Fruit fly (Drosophila melanogaster) whole organism, embryonic: ENCODE data around the gene Svil.

ENCODE experiments used
- ATbp ChIP-seq: fragments of 200-800 bp; sonication (Bioruptor generic); optimal IDR thresholded peaks from 2 replicates; lab custom pipeline; 2017; ENCODE audit warnings: missing biosample characterization, mild to moderate bottlenecking, missing genetic modification characterization, missing genetic modification reagents
- Aef1 ChIP-seq: fragments of 200-800 bp; sonication (Bioruptor generic); IDR thresholded peaks from 3 replicates; pipeline ENCODE4 v1.3.6; 2022; ENCODE audit warnings: missing biosample characterization, missing genetic modification characterization
- B-H2 ChIP-seq: fragments of 200-800 bp; sonication (Bioruptor generic); optimal IDR thresholded peaks from 2 replicates; lab custom pipeline; 2018; ENCODE audit warnings: missing biosample characterization, mild to moderate bottlenecking, missing genetic modification characterization
- Bdp1 ChIP-seq: fragments of 200-800 bp; sonication (Bioruptor generic); optimal IDR thresholded peaks from 3 replicates; lab custom pipeline; 2016; ENCODE audit warnings: missing biosample characterization, missing genetic modification characterization
- CG10959 ChIP-seq: fragments of 200-800 bp; sonication (Bioruptor generic); IDR thresholded peaks from 2 replicates; pipeline ENCODE4 v1.3.6; 2022; ENCODE audit warnings: missing biosample characterization, missing genetic modification characterization
- CG10979 ChIP-seq: fragments of 200-800 bp; sonication (Bioruptor generic); optimal IDR thresholded peaks from 2 replicates; lab custom pipeline; 2018; ENCODE audit warnings: missing biosample characterization, mild to moderate bottlenecking, missing genetic modification characterization, moderate library complexity
- CG14667 ChIP-seq: fragments of 200-800 bp; sonication (Bioruptor generic); IDR thresholded peaks from 2 replicates; pipeline ENCODE4 v1.3.6; 2022; ENCODE audit warnings: missing biosample characterization, missing genetic modification characterization
- CG14710 ChIP-seq: fragments of 200-800 bp; sonication (Bioruptor generic); optimal IDR thresholded peaks from 3 replicates; lab custom pipeline; 2019; ENCODE audit warnings: missing biosample characterization, mild to moderate bottlenecking, missing genetic modification characterization, moderate library complexity
- CG15269 ChIP-seq: fragments of 200-800 bp; sonication (Bioruptor generic); optimal IDR thresholded peaks from 2 replicates; lab custom pipeline; 2018; ENCODE audit warnings: missing biosample characterization, mild to moderate bottlenecking, missing genetic modification characterization, moderate library complexity
- CG17359 ChIP-seq: fragments of 200-800 bp; sonication (Bioruptor generic); optimal IDR thresholded peaks from 3 replicates; lab custom pipeline; 2018; ENCODE audit warnings: missing biosample characterization, mild to moderate bottlenecking, missing genetic modification characterization, moderate library complexity
- CG1792 ChIP-seq: fragments of 200-800 bp; sonication (Bioruptor generic); optimal IDR thresholded peaks from 2 replicates; lab custom pipeline; 2016; ENCODE audit warnings: missing biosample characterization, missing genetic modification characterization
- CG3163 ChIP-seq: fragments of 200-800 bp; sonication (Bioruptor generic); optimal IDR thresholded peaks from 3 replicates; lab custom pipeline; 2016; ENCODE audit warnings: missing biosample characterization, missing genetic modification characterization
- CG3838 ChIP-seq: fragments of 200-800 bp; sonication (Bioruptor generic); optimal IDR thresholded peaks from 3 replicates; lab custom pipeline; 2016; ENCODE audit warnings: missing biosample characterization, missing genetic modification characterization
- CG6654 ChIP-seq: fragments of 200-800 bp; sonication (Bioruptor generic); optimal IDR thresholded peaks from 2 replicates; lab custom pipeline; 2017; ENCODE audit warnings: missing biosample characterization, mild to moderate bottlenecking, missing genetic modification characterization
- CG7271 ChIP-seq: fragments of 200-800 bp; sonication (Bioruptor generic); optimal IDR thresholded peaks from 2 replicates; lab custom pipeline; 2018; ENCODE audit warnings: missing biosample characterization, mild to moderate bottlenecking, missing genetic modification characterization, moderate library complexity
- CG7357 ChIP-seq: fragments of 200-800 bp; sonication (Bioruptor generic); IDR thresholded peaks from 3 replicates; pipeline ENCODE4 v1.3.6; 2022; ENCODE audit warnings: missing biosample characterization, missing genetic modification characterization
- CG7556 ChIP-seq: fragments of 200-800 bp; sonication (Bioruptor generic); optimal IDR thresholded peaks from 2 replicates; lab custom pipeline; 2017; ENCODE audit warnings: missing biosample characterization, mild to moderate bottlenecking, missing genetic modification characterization
- CG7786 ChIP-seq: fragments of 200-800 bp; sonication (Bioruptor generic); optimal IDR thresholded peaks from 2 replicates; lab custom pipeline; 2016; ENCODE audit warnings: missing biosample characterization, missing genetic modification characterization
- CG8281 ChIP-seq: fragments of 200-800 bp; sonication (Bioruptor generic); optimal IDR thresholded peaks from 2 replicates; lab custom pipeline; 2018; ENCODE audit warnings: missing biosample characterization, mild to moderate bottlenecking, missing genetic modification characterization, moderate library complexity
- Deaf1 ChIP-seq: fragments of 200-800 bp; optimal IDR thresholded peaks from 3 replicates; lab custom pipeline; 2019; ENCODE audit warnings: missing biosample characterization, mild to moderate bottlenecking, missing genetic modification characterization, moderate library complexity
- Drgx ChIP-seq: fragments of 200-800 bp; sonication (Bioruptor generic); IDR thresholded peaks from 2 replicates; pipeline ENCODE4 v1.3.6; 2022; ENCODE audit warnings: missing biosample characterization, missing genetic modification characterization
- HLHmδ ChIP-seq: fragments of 200-800 bp; sonication (Bioruptor generic); optimal IDR thresholded peaks from 2 replicates; lab custom pipeline; 2018; ENCODE audit warnings: missing biosample characterization, mild to moderate bottlenecking, missing genetic modification characterization, moderate library complexity
- Hand ChIP-seq: fragments of 200-800 bp; sonication (Bioruptor generic); optimal IDR thresholded peaks from 2 replicates; lab custom pipeline; 2017; ENCODE audit warnings: mild to moderate bottlenecking, missing biosample characterization, missing genetic modification reagents, missing genetic modification characterization
- Hmx ChIP-seq: fragments of 200-800 bp; sonication (Bioruptor generic); optimal IDR thresholded peaks from 2 replicates; lab custom pipeline; 2016; ENCODE audit warnings: missing biosample characterization, missing genetic modification characterization
- Jarid2 ChIP-seq: fragments of 200-800 bp; sonication (Bioruptor generic); optimal IDR thresholded peaks from 3 replicates; lab custom pipeline; 2017; ENCODE audit warnings: mild to moderate bottlenecking, missing biosample characterization, missing genetic modification reagents, missing genetic modification characterization
- Med ChIP-seq: fragments of 200-800 bp; sonication (Bioruptor generic); peaks from one replicate; lab custom pipeline; 2016; ENCODE audit warnings: missing biosample characterization, missing genetic modification characterization, mild to moderate bottlenecking, inconsistent platforms, moderate library complexity
- Ptx1 ChIP-seq: fragments of 200-800 bp; sonication (Bioruptor generic); IDR thresholded peaks from 2 replicates; pipeline ENCODE4 v1.3.6; 2022; ENCODE audit warnings: missing biosample characterization, missing genetic modification characterization
- Rfx ChIP-seq: fragments of 200-800 bp; sonication (Bioruptor generic); IDR thresholded peaks from 2 replicates; pipeline ENCODE4 v1.3.6; 2022; ENCODE audit warnings: missing biosample characterization, missing genetic modification characterization
- Sry-δ ChIP-seq: fragments of 200-800 bp; sonication (Bioruptor generic); optimal IDR thresholded peaks from 2 replicates; lab custom pipeline; 2016; ENCODE audit warnings: missing biosample characterization, missing genetic modification characterization
- ara ChIP-seq: fragments of 200-800 bp; sonication (Bioruptor generic); IDR thresholded peaks from 2 replicates; pipeline ENCODE4 v1.3.6; 2022; ENCODE audit warnings: missing biosample characterization, missing genetic modification characterization
- bowl ChIP-seq: fragments of 200-800 bp; sonication (Bioruptor generic); IDR thresholded peaks from 2 replicates; pipeline ENCODE4 v1.3.6; 2022; ENCODE audit warnings: missing biosample characterization, missing genetic modification characterization
- caup ChIP-seq: fragments of 200-800 bp; sonication (Bioruptor generic); optimal IDR thresholded peaks from 3 replicates; lab custom pipeline; 2017; ENCODE audit warnings: missing biosample characterization, mild to moderate bottlenecking, missing genetic modification characterization, moderate library complexity; ENCODE audit not compliant: severe bottlenecking
- chinmo ChIP-seq: fragments of 200-800 bp; sonication (Bioruptor generic); IDR thresholded peaks from 4 replicates; pipeline ENCODE4 v1.3.6; 2022; ENCODE audit warnings: missing biosample characterization, missing genetic modification characterization; ENCODE audit not compliant: partially characterized antibody
- croc ChIP-seq: fragments of 200-800 bp; sonication (Bioruptor generic); conservative IDR thresholded peaks from 3 replicates; pipeline ENCODE4 v1.3.6; 2022; ENCODE audit warnings: missing biosample characterization, missing genetic modification characterization
- dmrt99B ChIP-seq: fragments of 200-800 bp; sonication (Bioruptor generic); optimal IDR thresholded peaks from 2 replicates; lab custom pipeline; 2018; ENCODE audit warnings: missing biosample characterization, mild to moderate bottlenecking, missing genetic modification characterization, moderate library complexity
- fd64A ChIP-seq: fragments of 200-800 bp; sonication (Bioruptor generic); optimal IDR thresholded peaks from 3 replicates; lab custom pipeline; 2018; ENCODE audit warnings: missing biosample characterization, mild to moderate bottlenecking, missing genetic modification characterization
- fd96Cb ChIP-seq: fragments of 200-800 bp; sonication (Bioruptor generic); optimal IDR thresholded peaks from 2 replicates; lab custom pipeline; 2018; ENCODE audit warnings: missing biosample characterization, mild to moderate bottlenecking, missing genetic modification characterization, moderate library complexity
- gem ChIP-seq: fragments of 200-800 bp; sonication (Bioruptor generic); optimal IDR thresholded peaks from 2 replicates; lab custom pipeline; 2019; ENCODE audit warnings: missing biosample characterization, mild to moderate bottlenecking, missing genetic modification characterization, moderate library complexity
- ind ChIP-seq: fragments of 200-800 bp; sonication (Bioruptor generic); optimal IDR thresholded peaks from 3 replicates; lab custom pipeline; 2016; ENCODE audit warnings: missing biosample characterization, missing genetic modification characterization
- jigr1 ChIP-seq: fragments of 200-800 bp; sonication (Bioruptor generic); IDR thresholded peaks from 3 replicates; pipeline ENCODE4 v1.3.6; 2022; ENCODE audit warnings: missing biosample characterization, missing genetic modification characterization
- lab ChIP-seq: fragments of 200-800 bp; sonication (Bioruptor generic); optimal IDR thresholded peaks from 3 replicates; lab custom pipeline; 2017; ENCODE audit warnings: missing biosample characterization, missing genetic modification characterization, mild to moderate bottlenecking, moderate library complexity, missing genetic modification reagents
- lmd ChIP-seq: fragments of 200-800 bp; sonication (Bioruptor generic); IDR thresholded peaks from 2 replicates; pipeline ENCODE4 v1.3.6; 2022; ENCODE audit warnings: missing biosample characterization, missing genetic modification characterization
- nom ChIP-seq: fragments of 200-800 bp; sonication (Bioruptor generic); optimal IDR thresholded peaks from 2 replicates; lab custom pipeline; 2017; ENCODE audit warnings: missing biosample characterization, missing genetic modification characterization, mild to moderate bottlenecking, moderate library complexity, missing genetic modification reagents
- pan ChIP-seq, 4 experiments: fragments of >200 bp in 3 of 4; fragments of 200-800 bp in 1 of 4; sonication (Bioruptor generic) in 1 of 4; optimal IDR thresholded peaks in 3 of 4; IDR thresholded peaks in 1 of 4; 2 replicates each; pipeline versions ENCODE4 v1.3.6 to Lab custom; 2017 to 2022; ENCODE audit warnings: missing biosample characterization in 2 of 4, missing genetic modification characterization in 2 of 4, mixed read lengths in 1 of 4
- pho ChIP-seq: fragments of 200-800 bp; sonication (Bioruptor generic); optimal IDR thresholded peaks from 2 replicates; lab custom pipeline; 2016; ENCODE audit warnings: missing biosample characterization, missing genetic modification characterization
- sens ChIP-seq: fragments of 200-800 bp; sonication (Bioruptor generic); peaks from one replicate; lab custom pipeline; 2016; ENCODE audit warnings: missing biosample characterization, missing genetic modification characterization
- sim ChIP-seq: fragments of 200-800 bp; sonication (Bioruptor generic); IDR thresholded peaks from 2 replicates; pipeline ENCODE4 v1.3.6; 2022; ENCODE audit warnings: missing biosample characterization, missing genetic modification characterization
- stc ChIP-seq: fragments of 200-800 bp; sonication (Bioruptor generic); IDR thresholded peaks from 2 replicates; pipeline ENCODE4 v1.3.6; 2022; ENCODE audit warnings: missing biosample characterization, missing genetic modification characterization
- zen2 ChIP-seq: fragments of 200-800 bp; sonication (Bioruptor generic); IDR thresholded peaks from 3 replicates; pipeline ENCODE4 v1.3.6; 2022; ENCODE audit warnings: missing biosample characterization, missing genetic modification characterization; ENCODE audit not compliant: partially characterized antibody
- zfh1 ChIP-seq: fragments of 200-800 bp; sonication (Bioruptor generic); IDR thresholded peaks from 3 replicates; pipeline ENCODE4 v1.3.6; 2022; ENCODE audit warnings: missing biosample characterization, missing genetic modification characterization

The Svil gene

dm6 chr3L:2487248-2487647 is 109.8 kb downstream of the Svil start (continued):
- TF ChIP-seq zfh1 (GFP tag; lab: Robert Waterston, UW) (0 out of 3 replicates have a peak, but pooled peaks have one; percentile 34), CG14710 (tag; lab: Kevin White, UChicago) (peak; percentile 32), CG3838 (GFP tag; lab: Kevin White, UChicago) (no peak), CG7786 (GFP tag; lab: Kevin White, UChicago) (no peak), B-H2 (no peak), ATbp (no peak), CG15269 (tag; lab: Kevin White, UChicago) (no peak), jigr1 (GFP tag; lab: Robert Waterston, UW) (no peak), Hand (GFP tag; lab: Kevin White, UChicago) (no peak), ind (peak; percentile 7), CG17359 (peak; percentile 24), CG7556 (GFP tag; lab: Kevin White, UChicago) (no peak), CG10959 (GFP tag; lab: Robert Waterston, UW) (no peak), zen2 (GFP tag; lab: Robert Waterston, UW) (no peak), Hmx (GFP tag; lab: Kevin White, UChicago) (no peak), dmrt99B (tag; lab: Kevin White, UChicago) (peak; percentile 42), CG7357 (GFP tag; lab: Robert Waterston, UW) (no peak; the same call in 2 of the 3 replicates), fd96Cb (tag; lab: Kevin White, UChicago) (peak; percentile 47), CG6654 (GFP tag; lab: Kevin White, UChicago) (no peak), stc (GFP tag; lab: Robert Waterston, UW) (no peak), lab (GFP tag; lab: Kevin White, UChicago) (peak; percentile 26), Aef1 (GFP tag; lab: Robert Waterston, UW) (no peak), caup (GFP tag; lab: Kevin White, UChicago) (no peak), sim (GFP tag; lab: Robert Waterston, UW) (no peak), CG3163 (GFP tag; lab: Kevin White, UChicago) (no peak)
- TF ChIP-seq, all 482 proteins: peak for 39

- TF ChIP-seq fd64A (GFP tag; lab: Kevin White, UChicago), result no peak
- TF ChIP-seq CG1792 (GFP tag; lab: Kevin White, UChicago), result no peak
- TF ChIP-seq Rfx (GFP tag; lab: Robert Waterston, UW), result no peak
- TF ChIP-seq pho (GFP tag; lab: Kevin White, UChicago), result no peak
- TF ChIP-seq chinmo (GFP tag; lab: Robert Waterston, UW), result 0 out of 4 replicates have a peak, but pooled peaks have one; percentile 28
- TF ChIP-seq lmd, result no peak
- no peak for TF ChIP-seq ara (GFP tag; lab: Robert Waterston, UW)
- TF ChIP-seq gem, result no peak
- no peak for TF ChIP-seq CG7271 (tag; lab: Kevin White, UChicago)
- TF ChIP-seq Bdp1 (GFP tag; lab: Kevin White, UChicago), result no peak
- TF ChIP-seq nom, result peak; percentile 48
- TF ChIP-seq bowl (GFP tag; lab: Robert Waterston, UW), result 0 out of 2 replicates have a peak, but pooled peaks have one; percentile 6
- TF ChIP-seq Ptx1 (GFP tag; lab: Robert Waterston, UW), result no peak
- peak; percentile 48 for TF ChIP-seq Med (GFP tag; lab: Kevin White, UChicago)
- TF ChIP-seq croc (GFP tag; lab: Robert Waterston, UW), result no peak
- TF ChIP-seq Drgx, result 0 out of 2 replicates have a peak, but pooled peaks have one; percentile 24
- peak; percentile 12 for TF ChIP-seq Jarid2 (GFP tag; lab: Kevin White, UChicago)
- no peak for TF ChIP-seq CG10979 (tag; lab: Kevin White, UChicago)
- no peak for TF ChIP-seq CG14667 (GFP tag; lab: Robert Waterston, UW)
- TF ChIP-seq sens, result peak; percentile 16
- no peak for TF ChIP-seq pan (optimal IDR thresholded peaks at IDR 0.05; lab: Kevin White, UChicago)
- TF ChIP-seq pan (GFP tag; optimal IDR thresholded peaks at IDR 0.05 in 1 of 2, IDR thresholded peaks at IDR 0.05 in 1 of 2), result no peak
- peak; percentile 96 for TF ChIP-seq Deaf1 (tag; lab: Kevin White, UChicago)
- no peak for TF ChIP-seq CG8281 (tag; lab: Kevin White, UChicago)
- no peak for TF ChIP-seq HLHmδ (GFP tag; lab: Kevin White, UChicago)
- no peak for TF ChIP-seq Sry-δ (GFP tag; lab: Kevin White, UChicago)
Observed at dm6 chr3L:2488634-2489033, 111.2 kb downstream of the Svil start, which contains the start of gene CG1146. Gene CG1146, plus strand, starts transcription at chr3L:2488804.
